Worm (Caenorhabditis elegans) whole organism, midembryonic: ENCODE data around the gene C11H1.7.

Experiments used
- T22C8.4 ChIP-seq: fragments of 200-800 bp; sonication (Bioruptor generic); IDR thresholded peaks from 2 replicates; pipeline ENCODE4 v1.3.6; 2022; ENCODE audit warnings: missing genetic modification characterization, missing compliant biosample characterization
- cog-1 ChIP-seq: sonication (generic microtip); optimal IDR thresholded peaks from 2 replicates; lab custom pipeline; 2016; ENCODE audit warnings: missing genetic modification characterization, missing compliant biosample characterization
- flt-1 ChIP-seq: fragments of 200-800 bp; sonication (Bioruptor generic); IDR thresholded peaks from 2 replicates; pipeline ENCODE4 v1.3.6; 2022; ENCODE audit warnings: missing genetic modification characterization, missing compliant biosample characterization
- klf-2 ChIP-seq: fragments of 200-800 bp; sonication (Bioruptor generic); conservative IDR thresholded peaks from 2 replicates; pipeline ENCODE4 v1.3.6; 2022; ENCODE audit warnings: missing genetic modification reagents, missing genetic modification characterization, missing compliant biosample characterization
- med-1 ChIP-seq: sonication (generic microtip); optimal IDR thresholded peaks from 2 replicates; lab custom pipeline; 2017; ENCODE audit warnings: missing genetic modification characterization, mild to moderate bottlenecking, missing compliant biosample characterization, antibody characterized with exemption, missing genetic modification reagents; ENCODE audit not compliant: insufficient read depth
- ref-1 ChIP-seq: fragments of 200-800 bp; sonication (Bioruptor generic); conservative IDR thresholded peaks from 2 replicates; pipeline ENCODE4 v1.3.6; 2022; ENCODE audit warnings: missing genetic modification reagents, missing genetic modification characterization, missing compliant biosample characterization
- tab-1 ChIP-seq: fragments of 200-800 bp; sonication (Bioruptor generic); IDR thresholded peaks from 2 replicates; pipeline ENCODE4 v1.3.6; 2022; ENCODE audit warnings: missing genetic modification characterization, missing compliant biosample characterization
- ztf-23 ChIP-seq: fragments of 200-800 bp; sonication (Bioruptor generic); IDR thresholded peaks from 2 replicates; pipeline ENCODE4 v1.3.6; 2022; ENCODE audit warnings: missing genetic modification reagents, missing genetic modification characterization, missing compliant biosample characterization
- ztf-29 ChIP-seq: fragments of 200-800 bp; sonication (Bioruptor generic); IDR thresholded peaks from 2 replicates; pipeline ENCODE4 v1.3.6; 2022; ENCODE audit warnings: missing genetic modification reagents, missing genetic modification characterization, missing compliant biosample characterization

ce11 chrX:14297209-14297608, 30.0 kb upstream of the C11H1.7 start:
- 0 out of 2 replicates have a peak, but pooled peaks have one; percentile 17 for TF ChIP-seq ztf-23
- no peak for TF ChIP-seq klf-2 (GFP tag; lab: Robert Waterston, UW)
- peak; percentile 24 for TF ChIP-seq cog-1 (tag; lab: Kevin White, UChicago)
- TF ChIP-seq tab-1: no peak
- peak; percentile 82 for TF ChIP-seq flt-1 (GFP tag; lab: Robert Waterston, UW)
- no peak for TF ChIP-seq med-1 (GFP tag; lab: Kevin White, UChicago)
- TF ChIP-seq T22C8.4 (GFP tag; lab: Robert Waterston, UW): peak; percentile 93
- TF ChIP-seq ref-1: no peak
- TF ChIP-seq ztf-29 (GFP tag; lab: Robert Waterston, UW): no peak
